Worm (Caenorhabditis elegans): ENCODE results near the gene C04H5.1.

Gene C04H5.1

DNA sequence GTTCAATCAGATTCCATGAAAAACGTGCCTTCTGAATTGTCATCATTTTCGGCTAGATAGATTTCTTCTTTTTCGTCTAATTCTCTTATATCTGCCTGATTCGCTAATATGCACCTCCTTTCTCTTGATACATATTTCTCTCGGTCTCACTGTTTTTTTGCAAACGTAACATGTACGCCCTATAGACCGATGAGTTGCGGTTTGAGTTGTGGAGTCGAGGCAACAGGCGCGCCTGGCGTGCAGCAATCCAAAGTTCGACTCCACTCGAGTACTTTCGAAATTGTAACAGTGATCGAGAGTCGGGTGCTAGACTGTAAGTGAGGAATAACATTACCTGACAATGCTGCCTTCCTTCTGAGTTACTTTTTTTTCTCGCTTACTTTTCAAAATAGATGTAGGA is 37.3 kb upstream of the C04H5.1 start:
- TF ChIP-seq nhr-6 (tag; optimal IDR thresholded peaks at IDR 0.05), result no peak
- TF ChIP-seq mdl-1 (tag; optimal IDR thresholded peaks at IDR 0.05), result peak in 1 of 2 experiments; percentile 60
- TF ChIP-seq blmp-1 (tag; optimal IDR thresholded peaks at IDR 0.05; ENCODE audit: insufficient read depth), result peak; percentile 54
- no peak for TF ChIP-seq mab-5 (tag; optimal IDR thresholded peaks at IDR 0.05)
- TF ChIP-seq nhr-23 (tag; optimal IDR thresholded peaks at IDR 0.05), result peak; percentile 53
- no peak for TF ChIP-seq alr-1 (tag; optimal IDR thresholded peaks at IDR 0.05)
- peak; percentile 70 for TF ChIP-seq F13H6.1 (tag; optimal IDR thresholded peaks at IDR 0.05)
- TF ChIP-seq ztf-1 (GFP tag; conservative IDR thresholded peaks at IDR 0.05), result no peak
- TF ChIP-seq nhr-77 (tag; optimal IDR thresholded peaks at IDR 0.05), result peak; percentile 84
- no peak for TF ChIP-seq elt-3 (tag; optimal IDR thresholded peaks at IDR 0.05)
- TF ChIP-seq unc-62 (GFP tag; optimal IDR thresholded peaks at IDR 0.05), result no peak
- TF ChIP-seq nhr-237 (tag; optimal IDR thresholded peaks at IDR 0.05), result no peak
- TF ChIP-seq sma-3 (GFP tag; optimal IDR thresholded peaks at IDR 0.05), result peak; percentile 91
- TF ChIP-seq ama-1 (optimal IDR thresholded peaks at IDR 0.05), result no peak
- no peak for TF ChIP-seq zag-1 (tag; optimal IDR thresholded peaks at IDR 0.05)
- TF ChIP-seq elt-1 (tag; optimal IDR thresholded peaks at IDR 0.05), result no peak
- no peak for TF ChIP-seq nhr-11 (tag; optimal IDR thresholded peaks at IDR 0.05)
- TF ChIP-seq unc-55 (GFP tag; optimal IDR thresholded peaks at IDR 0.05), result peak; percentile 66
- peak; percentile 61 for TF ChIP-seq C34F6.9 (tag; optimal IDR thresholded peaks at IDR 0.05)
- peak; percentile 74 for TF ChIP-seq fos-1 (tag; optimal IDR thresholded peaks at IDR 0.05)
- peak; percentile 72 for TF ChIP-seq ceh-16 (tag; optimal IDR thresholded peaks at IDR 0.05)
- no peak for TF ChIP-seq peb-1 (tag; optimal IDR thresholded peaks at IDR 0.05)
- TF ChIP-seq sem-4 (tag; optimal IDR thresholded peaks at IDR 0.05), result no peak
- TF ChIP-seq lsy-2 (tag; optimal IDR thresholded peaks at IDR 0.05), result peak; percentile 62 to 72
- peak; percentile 64 for TF ChIP-seq nhr-25 (tag; optimal IDR thresholded peaks at IDR 0.05)
- TF ChIP-seq mbf-1 (tag; optimal IDR thresholded peaks at IDR 0.05), result peak; percentile 21
- TF ChIP-seq aly-2 (tag; optimal IDR thresholded peaks at IDR 0.05), result no peak
- peak; percentile 14 for TF ChIP-seq skn-1 (tag; optimal IDR thresholded peaks at IDR 0.05)
- peak; percentile 65 for TF ChIP-seq ztf-4 (tag; optimal IDR thresholded peaks at IDR 0.05)
- TF ChIP-seq ztf-11 (tag; optimal IDR thresholded peaks at IDR 0.05), result no peak
- TF ChIP-seq nhr-21 (tag; optimal IDR thresholded peaks at IDR 0.05), result peak; percentile 93
- TF ChIP-seq nhr-129 (tag; optimal IDR thresholded peaks at IDR 0.05), result peak; percentile 86
- peak; percentile 46 for TF ChIP-seq lin-11 (tag; optimal IDR thresholded peaks at IDR 0.05)
- TF ChIP-seq ZK546.5 (tag; optimal IDR thresholded peaks at IDR 0.05), result no peak
- no peak for TF ChIP-seq ceh-82 (tag; optimal IDR thresholded peaks at IDR 0.05)
- TF ChIP-seq nhr-10 (tag; optimal IDR thresholded peaks at IDR 0.05), result no peak
- no peak for TF ChIP-seq R02D3.7 (tag; optimal IDR thresholded peaks at IDR 0.05)
- peak; percentile 76 for TF ChIP-seq lin-13 (GFP tag; optimal IDR thresholded peaks at IDR 0.05)
- TF ChIP-seq egl-27 (tag; optimal IDR thresholded peaks at IDR 0.05), result peak; percentile 54
- no peak for TF ChIP-seq dmd-4 (tag; optimal IDR thresholded peaks at IDR 0.05)
- peak; percentile 81 for TF ChIP-seq snpc-4 (tag; optimal IDR thresholded peaks at IDR 0.05)
- TF ChIP-seq sma-9 (GFP tag; optimal IDR thresholded peaks at IDR 0.05), result peak; percentile 78
- no peak for TF ChIP-seq sma-9 (tag; optimal IDR thresholded peaks at IDR 0.05)
- peak; percentile 62 for TF ChIP-seq Y55F3AM.14 (GFP tag; optimal IDR thresholded peaks at IDR 0.05)
- TF ChIP-seq lin-39 (tag; optimal IDR thresholded peaks at IDR 0.05), result no peak
- TF ChIP-seq nhr-12 (tag; optimal IDR thresholded peaks at IDR 0.05), result no peak
- TF ChIP-seq crh-2 (tag; optimal IDR thresholded peaks at IDR 0.05), result peak; percentile 88
- TF ChIP-seq gmeb-1 (tag; optimal IDR thresholded peaks at IDR 0.05), result peak; percentile 72
- no peak for TF ChIP-seq unc-39 (tag; optimal IDR thresholded peaks at IDR 0.05)

All from whole organism, L2 larva.